Worm (Caenorhabditis elegans) whole organism, young adult: ENCODE results near the gene Y39H10B.2.

Experiments
- B0336.3 ChIP-seq: fragments of 200-800 bp; sonication (Bioruptor generic); IDR thresholded peaks from 2 replicates; pipeline ENCODE4 v1.3.6; 2022; ENCODE audit warnings: missing genetic modification characterization, missing compliant biosample characterization
- C17E4.6 ChIP-seq: fragments of 200-800 bp; sonication (Bioruptor generic); IDR thresholded peaks from 2 replicates; pipeline ENCODE4 v1.3.6; 2022; ENCODE audit warnings: missing genetic modification reagents, missing genetic modification characterization, missing compliant biosample characterization
- F10E7.11 ChIP-seq: sonication (generic microtip); optimal IDR thresholded peaks from 2 replicates; lab custom pipeline; 2017; ENCODE audit warnings: mild to moderate bottlenecking, missing genetic modification characterization, moderate library complexity, missing compliant biosample characterization
- F37B4.10 ChIP-seq: fragments of 200-800 bp; sonication (Bioruptor generic); IDR thresholded peaks from 2 replicates; pipeline ENCODE4 v1.3.6; 2022; ENCODE audit warnings: missing genetic modification characterization, missing compliant biosample characterization
- F57C9.4 ChIP-seq: sonication (generic microtip); optimal IDR thresholded peaks from 2 replicates; lab custom pipeline; 2017; ENCODE audit warnings: mild to moderate bottlenecking, missing genetic modification characterization, missing compliant biosample characterization
- T07F8.4 ChIP-seq: sonication (generic microtip); optimal IDR thresholded peaks from 2 replicates; lab custom pipeline; 2016; ENCODE audit warnings: mild to moderate bottlenecking, missing genetic modification characterization, moderate library complexity, missing compliant biosample characterization
- Y56A3A.18 ChIP-seq: fragments of 200-800 bp; sonication (Bioruptor generic); IDR thresholded peaks from 2 replicates; pipeline ENCODE4 v1.3.6; 2022; ENCODE audit warnings: missing genetic modification reagents, missing genetic modification characterization, missing compliant biosample characterization
- Y67H2A.10 ChIP-seq: fragments of 200-800 bp; sonication (Bioruptor generic); conservative IDR thresholded peaks from 2 replicates; pipeline ENCODE4 v1.3.6; 2022; ENCODE audit warnings: missing genetic modification reagents, missing genetic modification characterization, missing compliant biosample characterization
- Y95B8A.8 ChIP-seq: fragments of 200-800 bp; sonication (Bioruptor generic); IDR thresholded peaks from 2 replicates; pipeline ENCODE4 v1.3.6; 2022; ENCODE audit warnings: missing genetic modification reagents, missing genetic modification characterization, missing compliant biosample characterization
- ZK185.1 ChIP-seq: sonication (generic microtip); optimal IDR thresholded peaks from 2 replicates; lab custom pipeline; 2016; ENCODE audit warnings: mild to moderate bottlenecking, missing genetic modification characterization, missing compliant biosample characterization; ENCODE audit not compliant: poor library complexity, severe bottlenecking
- attf-3 ChIP-seq: fragments of 200-800 bp; sonication (Bioruptor generic); conservative IDR thresholded peaks from 2 replicates; pipeline ENCODE4 v1.3.6; 2022; ENCODE audit warnings: missing genetic modification reagents, missing genetic modification characterization, missing compliant biosample characterization
- attf-6 ChIP-seq: fragments of 200-800 bp; sonication (Bioruptor generic); IDR thresholded peaks from 2 replicates; pipeline ENCODE4 v1.3.6; 2022; ENCODE audit warnings: missing genetic modification reagents, missing genetic modification characterization, missing compliant biosample characterization
- cebp-1 ChIP-seq, 2 experiments: fragments of 200-800 bp in 1 of 2; sonication (Bioruptor generic) in 1 of 2; sonication (generic microtip) in 1 of 2; IDR thresholded peaks in 1 of 2; optimal IDR thresholded peaks in 1 of 2; 2 replicates each; pipeline versions ENCODE4 v1.3.6 to Lab custom; 2017 to 2022; ENCODE audit warnings: missing compliant biosample characterization in 2 of 2, missing genetic modification characterization in 2 of 2, mild to moderate bottlenecking in 1 of 2, missing genetic modification reagents in 1 of 2, moderate library complexity in 1 of 2
- ceh-79 ChIP-seq: sonication (generic microtip); optimal IDR thresholded peaks from 2 replicates; lab custom pipeline; 2017; ENCODE audit warnings: mild to moderate bottlenecking, missing genetic modification characterization, missing compliant biosample characterization
- dox-1 ChIP-seq: fragments of 200-800 bp; sonication (Bioruptor generic); IDR thresholded peaks from 2 replicates; pipeline ENCODE4 v1.3.6; 2022; ENCODE audit warnings: missing genetic modification reagents, missing genetic modification characterization, missing compliant biosample characterization
- dpff-1 ChIP-seq: sonication (generic microtip); optimal IDR thresholded peaks from 2 replicates; lab custom pipeline; 2017; ENCODE audit warnings: mild to moderate bottlenecking, missing genetic modification characterization, missing compliant biosample characterization
- dpl-1 ChIP-seq: fragments of 150-350 bp; optimal IDR thresholded peaks from 2 replicates; lab custom pipeline; 2014; ENCODE audit warnings: missing biosample characterization, missing genetic modification reagents, missing genetic modification characterization
- ekl-4 ChIP-seq: fragments of 200-800 bp; sonication (Bioruptor generic); IDR thresholded peaks from 2 replicates; pipeline ENCODE4 v1.3.6; 2022; ENCODE audit warnings: missing genetic modification reagents, missing genetic modification characterization, missing compliant biosample characterization
- ets-4 ChIP-seq: fragments of 200-800 bp; sonication (Bioruptor generic); optimal IDR thresholded peaks from 2 replicates; lab custom pipeline; 2018; ENCODE audit warnings: mild to moderate bottlenecking, missing genetic modification characterization, missing compliant biosample characterization
- hlh-26 ChIP-seq: fragments of 200-800 bp; sonication (Bioruptor generic); conservative IDR thresholded peaks from 2 replicates; pipeline ENCODE4 v1.3.6; 2022; ENCODE audit warnings: missing genetic modification reagents, missing genetic modification characterization, missing compliant biosample characterization
- hsf-1 ChIP-seq: fragments of 200-800 bp; sonication (Bioruptor generic); IDR thresholded peaks from 2 replicates; pipeline ENCODE4 v1.3.6; 2022; ENCODE audit warnings: missing genetic modification reagents, missing genetic modification characterization, missing compliant biosample characterization
- lag-1 ChIP-seq: fragments of 200-800 bp; sonication (Bioruptor generic); IDR thresholded peaks from 2 replicates; pipeline ENCODE4 v1.3.6; 2022; ENCODE audit warnings: missing genetic modification reagents, missing genetic modification characterization, missing compliant biosample characterization
- let-607 ChIP-seq, 2 experiments: fragments of 200-800 bp in 1 of 2; sonication (Bioruptor generic) in 1 of 2; sonication (generic microtip) in 1 of 2; optimal IDR thresholded peaks; 2 replicates each; lab custom pipeline; 2016 to 2018; ENCODE audit warnings: mild to moderate bottlenecking in 2 of 2, missing compliant biosample characterization in 2 of 2, missing genetic modification characterization in 2 of 2, moderate library complexity in 2 of 2, missing genotype in 1 of 2
- lin-40 ChIP-seq: sonication (generic microtip); optimal IDR thresholded peaks from 2 replicates; lab custom pipeline; 2016; ENCODE audit warnings: missing genetic modification characterization, mild to moderate bottlenecking, missing compliant biosample characterization, missing genotype, missing genetic modification reagents
- lin-54 ChIP-seq: fragments of 200-800 bp; sonication (Bioruptor generic); optimal IDR thresholded peaks from 2 replicates; lab custom pipeline; 2018; ENCODE audit warnings: mild to moderate bottlenecking, missing genetic modification characterization, missing compliant biosample characterization
- lir-1 ChIP-seq: fragments of 200-800 bp; sonication (Bioruptor generic); conservative IDR thresholded peaks from 2 replicates; pipeline ENCODE4 v1.3.6; 2022; ENCODE audit warnings: missing genetic modification reagents, missing genetic modification characterization, missing compliant biosample characterization
- lsy-27 ChIP-seq: sonication (generic microtip); optimal IDR thresholded peaks from 2 replicates; lab custom pipeline; 2017; ENCODE audit warnings: missing genetic modification characterization, mild to moderate bottlenecking, missing compliant biosample characterization, antibody characterized with exemption, missing genotype, borderline replicate concordance; ENCODE audit not compliant: insufficient read depth
- mcd-1 ChIP-seq: fragments of 200-800 bp; sonication (Bioruptor generic); IDR thresholded peaks from 2 replicates; pipeline ENCODE4 v1.3.6; 2022; ENCODE audit warnings: missing genetic modification reagents, missing genetic modification characterization, missing compliant biosample characterization
- mes-4 ChIP-seq: sonication (generic microtip); optimal IDR thresholded peaks from 2 replicates; lab custom pipeline; 2016; ENCODE audit warnings: missing genotype, missing genetic modification characterization, missing compliant biosample characterization
- mxl-1 ChIP-seq: sonication (generic microtip); optimal IDR thresholded peaks from 2 replicates; lab custom pipeline; 2016; ENCODE audit warnings: missing genetic modification characterization, missing compliant biosample characterization
- nhr-120 ChIP-seq: fragments of 200-800 bp; sonication (Bioruptor generic); IDR thresholded peaks from 2 replicates; pipeline ENCODE4 v1.3.6; 2022; ENCODE audit warnings: missing genetic modification characterization, missing compliant biosample characterization
- nhr-90 ChIP-seq: sonication (generic microtip); optimal IDR thresholded peaks from 2 replicates; lab custom pipeline; 2016; ENCODE audit warnings: missing genotype, mild to moderate bottlenecking, missing genetic modification characterization, missing compliant biosample characterization
- rec-8 ChIP-seq, 2 experiments: sonication (generic microtip); optimal IDR thresholded peaks; 2 replicates each; lab custom pipeline; 2016; ENCODE audit warnings: mild to moderate bottlenecking in 2 of 2, missing genetic modification characterization in 2 of 2, missing genetic modification reagents in 2 of 2, missing genotype in 2 of 2, missing biosample characterization in 1 of 2, missing compliant biosample characterization in 1 of 2, moderate library complexity in 1 of 2
- sdz-38 ChIP-seq: sonication (generic microtip); optimal IDR thresholded peaks from 2 replicates; lab custom pipeline; 2016; ENCODE audit warnings: missing genotype, missing genetic modification characterization, missing compliant biosample characterization
- snpc-3.4 ChIP-seq: sonication (generic microtip); optimal IDR thresholded peaks from 2 replicates; lab custom pipeline; 2017; ENCODE audit warnings: missing genetic modification characterization, mild to moderate bottlenecking, missing compliant biosample characterization, antibody characterized with exemption, moderate library complexity, missing genotype, missing genetic modification reagents
- sptf-2 ChIP-seq: fragments of 200-800 bp; sonication (Bioruptor generic); optimal IDR thresholded peaks from 2 replicates; lab custom pipeline; 2018; ENCODE audit warnings: mild to moderate bottlenecking, missing genetic modification characterization, missing compliant biosample characterization
- unc-62 ChIP-seq: fragments of 150-350 bp; optimal IDR thresholded peaks from 2 replicates; lab custom pipeline; 2014; ENCODE audit warnings: missing biosample characterization, missing genetic modification reagents, missing genetic modification characterization
- xnd-1 ChIP-seq: sonication (generic microtip); optimal IDR thresholded peaks from 2 replicates; lab custom pipeline; 2016; ENCODE audit warnings: missing genotype, missing genetic modification reagents, missing genetic modification characterization, missing compliant biosample characterization
- ztf-18 ChIP-seq: sonication (generic microtip); optimal IDR thresholded peaks from 2 replicates; lab custom pipeline; 2016; ENCODE audit warnings: missing genotype, mild to moderate bottlenecking, missing genetic modification characterization, missing compliant biosample characterization
- ztf-25 ChIP-seq: fragments of 200-800 bp; sonication (Bioruptor generic); IDR thresholded peaks from 2 replicates; pipeline ENCODE4 v1.3.6; 2022; ENCODE audit warnings: missing genetic modification reagents, missing genetic modification characterization, missing compliant biosample characterization

Y39H10B.2 gene

DNA sequence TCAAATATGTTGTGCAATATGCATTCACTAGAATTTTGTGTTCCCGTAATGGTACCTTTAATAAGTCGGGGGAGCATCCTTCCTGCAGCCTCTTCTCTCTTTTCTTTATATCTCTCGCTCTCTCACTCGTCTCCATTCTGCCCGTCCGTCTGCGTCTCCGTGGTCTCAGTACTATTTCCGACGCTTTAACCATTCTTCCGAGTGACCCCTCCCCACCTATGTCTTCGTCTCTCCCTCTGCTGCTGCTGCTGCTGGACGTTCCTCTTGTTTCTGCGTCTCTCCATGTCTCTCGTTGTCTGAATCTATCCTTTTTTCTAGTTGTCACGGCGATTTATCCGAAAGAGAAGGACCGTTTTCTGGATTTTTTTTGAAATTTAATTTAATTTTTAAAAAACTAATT lies 35.3 kb downstream of the Y39H10B.2 start (continued):
- TF ChIP-seq cebp-1 (GFP tag; IDR thresholded peaks at IDR 0.05; lab: Robert Waterston, UW) (no peak), cebp-1 (tag; optimal IDR thresholded peaks at IDR 0.05; lab: Kevin White, UChicago) (peak; percentile 58), B0336.3 (GFP tag; lab: Robert Waterston, UW) (peak; percentile 41; the same call in 1 of the 2 replicates), dox-1 (GFP tag; lab: Robert Waterston, UW) (0 out of 2 replicates have a peak, but pooled peaks have one; percentile 18), ZK185.1 (no peak), nhr-90 (tag; lab: Kevin White, UChicago) (no peak), lir-1 (no peak), hsf-1 (GFP tag; lab: Robert Waterston, UW) (no peak), snpc-3.4 (tag; lab: Kevin White, UChicago) (no peak), lin-40 (tag; lab: Kevin White, UChicago) (no peak), sdz-38 (no peak), nhr-120 (GFP tag; lab: Robert Waterston, UW) (no peak), ets-4 (no peak), C17E4.6 (GFP tag; lab: Robert Waterston, UW) (no peak), F10E7.11 (tag; lab: Kevin White, UChicago) (no peak), rec-8 (tag; optimal IDR thresholded peaks at IDR 0.05; lab: Kevin White, UChicago) (no peak), Y67H2A.10 (GFP tag; lab: Robert Waterston, UW) (no peak), hlh-26 (GFP tag; lab: Robert Waterston, UW) (no peak), sptf-2 (GFP tag; lab: Kevin White, UChicago) (no peak), mcd-1 (peak; percentile 49; the same call in 1 of the 2 replicates), dpl-1 (GFP tag; lab: Kevin White, UChicago) (no peak), T07F8.4 (no peak), F57C9.4 (tag; lab: Kevin White, UChicago) (no peak), let-607 (tag; optimal IDR thresholded peaks at IDR 0.05; lab: Kevin White, UChicago) (no peak), lag-1 (GFP tag; lab: Robert Waterston, UW) (no peak), lin-54 (GFP tag; lab: Kevin White, UChicago) (peak; percentile 17), ekl-4 (GFP tag; lab: Robert Waterston, UW) (no peak), ztf-25 (GFP tag; lab: Robert Waterston, UW) (no peak), lsy-27 (tag; lab: Kevin White, UChicago) (no peak), unc-62 (GFP tag; lab: Kevin White, UChicago) (no peak), attf-3 (GFP tag; lab: Robert Waterston, UW) (0 out of 2 replicates have a peak, but pooled peaks have one; percentile 26)

DNA sequence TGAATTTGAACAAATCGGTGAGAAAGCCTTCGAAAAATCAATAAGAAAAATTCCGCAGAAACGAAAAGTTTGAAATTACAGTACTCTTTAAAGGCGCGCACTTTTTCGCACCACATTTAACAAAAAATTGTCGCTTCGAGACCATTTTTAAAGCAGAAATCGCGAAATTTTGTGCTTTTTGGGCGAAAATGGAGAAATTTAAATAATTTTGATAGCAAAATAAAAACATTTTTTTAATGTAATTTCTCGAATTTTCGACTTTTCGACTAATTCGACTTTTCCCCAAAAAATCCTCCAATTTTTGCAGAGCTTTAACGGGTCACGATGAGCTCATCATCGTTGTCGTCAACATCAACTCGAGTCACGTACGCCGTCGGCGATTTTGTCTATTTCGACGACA lies 36.1 kb downstream of the Y39H10B.2 start, which contains the start of gene lin-40:
lin-40 (plus strand) TSS at position 301 of the 400 bp plus-strand sequence.
- no peak for TF ChIP-seq attf-6 (GFP tag; lab: Robert Waterston, UW)
- TF ChIP-seq Y95B8A.8: no peak
- no peak for TF ChIP-seq nhr-90 (tag; lab: Kevin White, UChicago)
- no peak for TF ChIP-seq let-607 (tag; optimal IDR thresholded peaks at IDR 0.05; lab: Kevin White, UChicago)
- no peak for TF ChIP-seq dpff-1
- TF ChIP-seq xnd-1 (tag; lab: Kevin White, UChicago): no peak
- no peak for TF ChIP-seq ceh-79
- TF ChIP-seq ztf-18 (tag; lab: Kevin White, UChicago): no peak
- TF ChIP-seq F37B4.10 (GFP tag; lab: Robert Waterston, UW): no peak
- no peak for TF ChIP-seq mes-4 (tag; lab: Kevin White, UChicago)
- TF ChIP-seq Y56A3A.18 (GFP tag; lab: Robert Waterston, UW): no peak
- TF ChIP-seq lin-54 (GFP tag; lab: Kevin White, UChicago): no peak
- TF ChIP-seq mxl-1 (tag; lab: Kevin White, UChicago): no peak
- TF ChIP-seq lir-1: no peak
- TF ChIP-seq, all 124 proteins: peak for 0
